Fruit fly (Drosophila melanogaster): Measurements from ENCODE around the gene Rala.
A peak's percentile ranks its signal among the peaks of the same experiment; 100 is the strongest.

Gene Rala

DNA sequence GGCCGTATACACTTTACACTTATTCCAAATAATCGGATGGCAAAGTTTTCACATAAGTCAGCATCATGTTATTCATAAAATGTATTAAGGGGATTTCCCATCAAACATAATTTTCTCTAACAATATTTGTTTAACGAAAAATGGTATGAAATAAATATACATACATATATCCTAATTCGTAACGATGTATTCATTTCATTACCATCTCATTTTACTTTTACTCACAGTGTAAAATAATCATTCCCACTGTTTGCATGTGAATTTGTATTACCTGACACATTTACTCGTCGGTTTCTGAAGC is 25.8 kb upstream of the Rala start (continued):
- TF ChIP-seq CG30403 (GFP tag; optimal IDR thresholded peaks at IDR 0.05) (peak; percentile 40), Bgb (GFP tag; IDR thresholded peaks at IDR 0.05; ENCODE audit: partially characterized antibody) (no peak), CG9876 (GFP tag; optimal IDR thresholded peaks at IDR 0.05) (no peak), CG18764 (GFP tag; optimal IDR thresholded peaks at IDR 0.05) (no peak), Gsc (GFP tag; IDR thresholded peaks at IDR 0.05) (no peak), psq (GFP tag; optimal IDR thresholded peaks at IDR 0.05) (no peak), CG9932 (GFP tag; IDR thresholded peaks at IDR 0.05) (no peak), CG1233 (GFP tag; optimal IDR thresholded peaks at IDR 0.05) (peak; percentile 23), jigr1 (GFP tag; IDR thresholded peaks at IDR 0.05) (no peak), CG3281 (GFP tag; optimal IDR thresholded peaks at IDR 0.05) (peak; percentile 45), CG16779 (GFP tag; IDR thresholded peaks at IDR 0.05) (no peak), gro (GFP tag; optimal IDR thresholded peaks at IDR 0.05) (no peak), H2.0 (GFP tag; IDR thresholded peaks at IDR 0.05) (no peak), Dref (GFP tag; IDR thresholded peaks at IDR 0.05) (no peak), oc (tag; optimal IDR thresholded peaks at IDR 0.05) (no peak), CG13424 (tag; optimal IDR thresholded peaks at IDR 0.05) (peak; percentile 48), nerfin-2 (GFP tag; IDR thresholded peaks at IDR 0.05; ENCODE audit: partially characterized antibody) (no peak), ara (GFP tag; IDR thresholded peaks at IDR 0.05) (no peak), run (tag; optimal IDR thresholded peaks at IDR 0.05) (no peak), bowl (GFP tag; IDR thresholded peaks at IDR 0.05) (no peak), sima (GFP tag; optimal IDR thresholded peaks at IDR 0.05) (no peak), CG32532 (GFP tag; IDR thresholded peaks at IDR 0.05) (no peak; the same call in 1 of the 2 replicates), CkIIα-i1 (GFP tag; IDR thresholded peaks at IDR 0.05) (no peak), CG14441 (GFP tag; IDR thresholded peaks at IDR 0.05) (0 out of 2 replicates have a peak, but pooled peaks have one; percentile 24), Asciz (GFP tag; optimal IDR thresholded peaks at IDR 0.05) (peak; percentile 17), Adf1 (GFP tag; IDR thresholded peaks at IDR 0.05) (no peak), CG32767 (GFP tag; IDR thresholded peaks at IDR 0.05) (0 out of 2 replicates have a peak, but pooled peaks have one; percentile 29), ab (GFP tag; optimal IDR thresholded peaks at IDR 0.05) (no peak), CG7556 (GFP tag; optimal IDR thresholded peaks at IDR 0.05) (peak; percentile 45), dati (GFP tag; IDR thresholded peaks at IDR 0.05) (no peak), fu2 (GFP tag; optimal IDR thresholded peaks at IDR 0.05) (no peak), Fer1 (GFP tag; optimal IDR thresholded peaks at IDR 0.05) (peak; percentile 24), wek (GFP tag; optimal IDR thresholded peaks at IDR 0.05) (no peak), CG31388 (GFP tag; optimal IDR thresholded peaks at IDR 0.05) (no peak), D19A (tag; optimal IDR thresholded peaks at IDR 0.05) (peak; percentile 76), inv (GFP tag; IDR thresholded peaks at IDR 0.05; ENCODE audit: partially characterized antibody) (no peak), org-1 (GFP tag; optimal IDR thresholded peaks at IDR 0.05) (peak; percentile 35), CG6654 (GFP tag; optimal IDR thresholded peaks at IDR 0.05) (no peak), croc (GFP tag; conservative IDR thresholded peaks at IDR 0.05) (no peak), CG4707 (GFP tag; optimal IDR thresholded peaks at IDR 0.05) (no peak), CG7372 (GFP tag; IDR thresholded peaks at IDR 0.05) (no peak), Ets97D (GFP tag; optimal IDR thresholded peaks at IDR 0.05) (no peak), Sox100B (GFP tag; optimal IDR thresholded peaks at IDR 0.05) (peak; percentile 51), Hr39 (optimal IDR thresholded peaks at IDR 0.05) (no peak), Ravus (GFP tag; IDR thresholded peaks at IDR 0.05) (no peak), CG12659 (GFP tag; optimal IDR thresholded peaks at IDR 0.05) (peak; percentile 29), CG2875 (GFP tag; optimal IDR thresholded peaks at IDR 0.05) (no peak), hb (GFP tag; IDR thresholded peaks at IDR 0.05; ENCODE audit: partially characterized antibody) (no peak), sens-2 (GFP tag; IDR thresholded peaks at IDR 0.05) (no peak), CG10462 (GFP tag; optimal IDR thresholded peaks at IDR 0.05) (no peak), hbn (GFP tag; IDR thresholded peaks at IDR 0.05; ENCODE audit: partially characterized antibody) (no peak), CG14860 (GFP tag; IDR thresholded peaks at IDR 0.05; ENCODE audit: partially characterized antibody) (no peak), Gug (GFP tag; IDR thresholded peaks at IDR 0.05) (no peak)
